Worm (Caenorhabditis elegans) whole organism, L3 larva: Measurements from ENCODE around the gene cest-8.

Experiments
- R02D3.7 ChIP-seq: fragments of 150-350 bp; optimal IDR thresholded peaks from 2 replicates; lab custom pipeline; 2014; ENCODE audit warnings: missing biosample characterization, missing genetic modification characterization
- ZK546.5 ChIP-seq: sonication (generic microtip); optimal IDR thresholded peaks from 2 replicates; lab custom pipeline; 2017; ENCODE audit warnings: missing biosample characterization, missing genetic modification characterization
- ama-1 ChIP-seq: fragments of 150-350 bp; optimal IDR thresholded peaks from 2 replicates; lab custom pipeline; 2018
- ceh-9 ChIP-seq: sonication (generic microtip); optimal IDR thresholded peaks from 2 replicates; lab custom pipeline; 2018; ENCODE audit warnings: missing biosample characterization, missing genetic modification characterization
- daf-12 ChIP-seq: fragments of 150-350 bp; optimal IDR thresholded peaks from 2 replicates; lab custom pipeline; 2014; ENCODE audit warnings: missing biosample characterization, missing genetic modification reagents, missing genetic modification characterization
- elt-3 ChIP-seq, 3 experiments: fragments of 150-350 bp in 1 of 3; sonication (generic microtip) in 2 of 3; optimal IDR thresholded peaks; 2 replicates in 2 of 3; 4 replicates in 1 of 3; lab custom pipeline; 2014 to 2017; ENCODE audit warnings: missing biosample characterization in 3 of 3, missing genetic modification characterization in 3 of 3
- mdl-1 ChIP-seq: fragments of 150-350 bp; optimal IDR thresholded peaks from 2 replicates; lab custom pipeline; 2014; ENCODE audit warnings: missing biosample characterization, missing genetic modification characterization
- nhr-237 ChIP-seq: fragments of 150-350 bp; optimal IDR thresholded peaks from 2 replicates; lab custom pipeline; 2014; ENCODE audit warnings: missing biosample characterization, missing genetic modification characterization
- nhr-67 ChIP-seq: fragments of 150-350 bp; optimal IDR thresholded peaks from 2 replicates; lab custom pipeline; 2014; ENCODE audit warnings: missing biosample characterization, missing genetic modification characterization
- pqm-1 ChIP-seq: fragments of 150-350 bp; optimal IDR thresholded peaks from 2 replicates; lab custom pipeline; 2017; ENCODE audit warnings: missing biosample characterization, missing genetic modification characterization, inconsistent platforms
- unc-62 ChIP-seq: fragments of 150-350 bp; sonication (generic microtip); optimal IDR thresholded peaks from 4 replicates; lab custom pipeline; 2014; ENCODE audit warnings: missing biosample characterization, missing genetic modification reagents, missing genetic modification characterization
- ztf-11 ChIP-seq: fragments of 150-350 bp; optimal IDR thresholded peaks from 2 replicates; lab custom pipeline; 2014; ENCODE audit warnings: missing biosample characterization, missing genetic modification characterization
- ztf-4 ChIP-seq: fragments of 150-350 bp; optimal IDR thresholded peaks from 2 replicates; lab custom pipeline; 2014; ENCODE audit warnings: missing biosample characterization, missing genetic modification characterization

- TF ChIP-seq pqm-1 (tag; lab: Kevin White, UChicago) (no peak), ztf-4 (tag; lab: Kevin White, UChicago) (no peak), elt-3 (tag; optimal IDR thresholded peaks at IDR 0.05; lab: Kevin White, UChicago) (no peak), nhr-67 (tag; lab: Kevin White, UChicago) (no peak), ztf-11 (tag; lab: Kevin White, UChicago) (no peak), ZK546.5 (tag; lab: Kevin White, UChicago) (no peak), nhr-237 (no peak), unc-62 (no peak), daf-12 (tag; lab: Kevin White, UChicago) (no peak), R02D3.7 (no peak), mdl-1 (tag; lab: Kevin White, UChicago) (no peak), ceh-9 (tag; lab: Kevin White, UChicago) (no peak), ama-1 (lab: Kevin White, UChicago) (no peak)
Observed at ce11 chrX:12201840-12202239, 17.6 kb upstream of the cest-8 start.
